Fruit fly (Drosophila melanogaster): ENCODE results near the gene Tb.

The Tb gene

DNA sequence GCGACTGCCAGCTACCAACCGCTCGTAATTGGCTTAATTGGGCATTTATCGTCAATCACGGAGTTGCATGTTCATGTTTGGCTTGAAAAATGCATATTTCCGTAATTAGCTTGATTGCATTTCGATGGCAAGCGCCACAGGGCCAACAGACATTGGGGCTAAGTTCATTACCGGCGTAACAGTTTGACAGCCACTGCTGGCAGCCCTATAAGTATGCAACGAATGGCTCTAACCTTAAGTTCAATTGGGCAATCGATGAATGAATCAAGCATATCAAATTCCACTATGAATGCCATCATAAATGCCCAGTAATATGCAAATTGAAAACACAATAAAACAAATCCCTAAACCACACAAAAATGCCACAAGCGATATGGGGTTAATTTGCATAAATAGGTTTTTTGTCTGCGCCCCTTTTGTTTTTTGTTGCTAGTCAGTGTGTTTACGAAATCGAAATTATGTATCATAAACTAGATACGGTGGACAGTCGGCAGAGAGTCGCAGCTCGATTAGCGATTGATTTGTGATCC lies 759 bp upstream of the Tb start (continued):
- no peak for TF ChIP-seq Elba2 (GFP tag; optimal IDR thresholded peaks at IDR 0.05)
- no peak for TF ChIP-seq kay (GFP tag; optimal IDR thresholded peaks at IDR 0.05)
- no peak for TF ChIP-seq esg (GFP tag; conservative IDR thresholded peaks at IDR 0.05)
- no peak for TF ChIP-seq al (GFP tag; IDR thresholded peaks at IDR 0.05)
- TF ChIP-seq Dp (GFP tag; optimal IDR thresholded peaks at IDR 0.05), result no peak
- no peak for TF ChIP-seq CG10431 (GFP tag; optimal IDR thresholded peaks at IDR 0.05)
- no peak for TF ChIP-seq CG14050 (GFP tag; IDR thresholded peaks at IDR 0.05)
- TF ChIP-seq caup (GFP tag; optimal IDR thresholded peaks at IDR 0.05; ENCODE audit: severe bottlenecking), result no peak
- no peak for TF ChIP-seq Hey (tag; optimal IDR thresholded peaks at IDR 0.05)
- TF ChIP-seq CG14014 (GFP tag; IDR thresholded peaks at IDR 0.05), result no peak
- TF ChIP-seq ttk (GFP tag; IDR thresholded peaks at IDR 0.05), result no peak
- TF ChIP-seq Bgb (GFP tag; IDR thresholded peaks at IDR 0.05; ENCODE audit: partially characterized antibody), result no peak
- no peak for TF ChIP-seq CG4282 (GFP tag; optimal IDR thresholded peaks at IDR 0.05)
- TF ChIP-seq C15 (GFP tag; IDR thresholded peaks at IDR 0.05), result no peak
- TF ChIP-seq CG6683 (GFP tag; optimal IDR thresholded peaks at IDR 0.05), result no peak
- TF ChIP-seq dysf (GFP tag; IDR thresholded peaks at IDR 0.05), result no peak
- TF ChIP-seq CG8281 (tag; optimal IDR thresholded peaks at IDR 0.05), result no peak
- no peak for TF ChIP-seq CG6689 (GFP tag; IDR thresholded peaks at IDR 0.05)
- TF ChIP-seq seq (GFP tag; IDR thresholded peaks at IDR 0.05), result no peak
- TF ChIP-seq CG30020 (tag; optimal IDR thresholded peaks at IDR 0.05), result no peak
- no peak for TF ChIP-seq en (GFP tag; optimal IDR thresholded peaks at IDR 0.05)
- no peak for TF ChIP-seq pfk (GFP tag; optimal IDR thresholded peaks at IDR 0.05)
- no peak for TF ChIP-seq Scr (GFP tag; IDR thresholded peaks at IDR 0.05; ENCODE audit: partially characterized antibody)
- TF ChIP-seq CG4730 (GFP tag; IDR thresholded peaks at IDR 0.05), result no peak
- no peak for TF ChIP-seq crol (GFP tag; IDR thresholded peaks at IDR 0.05)
- TF ChIP-seq CG15073 (GFP tag; optimal IDR thresholded peaks at IDR 0.05), result no peak
- TF ChIP-seq Hr51 (GFP tag; optimal IDR thresholded peaks at IDR 0.05), result no peak
- no peak for TF ChIP-seq Oaz (GFP tag; IDR thresholded peaks at IDR 0.05)
- no peak for TF ChIP-seq Sox102F (GFP tag; optimal IDR thresholded peaks at IDR 0.05)
- TF ChIP-seq knrl (GFP tag; IDR thresholded peaks at IDR 0.05; ENCODE audit: partially characterized antibody), result no peak
- peak; percentile 24; the same call in 1 of the 3 replicates for TF ChIP-seq row (GFP tag; IDR thresholded peaks at IDR 0.05)
- no peak for TF ChIP-seq PHDP (tag; optimal IDR thresholded peaks at IDR 0.05)
- no peak for TF ChIP-seq corto (GFP tag; optimal IDR thresholded peaks at IDR 0.05)
- no peak for TF ChIP-seq Side (GFP tag; optimal IDR thresholded peaks at IDR 0.05)
- TF ChIP-seq CG9437 (GFP tag; optimal IDR thresholded peaks at IDR 0.05), result no peak
- TF ChIP-seq lbe (GFP tag; optimal IDR thresholded peaks at IDR 0.05), result no peak
- TF ChIP-seq CG5953 (GFP tag; IDR thresholded peaks at IDR 0.05), result no peak
- peak; percentile 88; the same call in 3 of the 4 replicates for TF ChIP-seq chinmo (GFP tag; IDR thresholded peaks at IDR 0.05; ENCODE audit: partially characterized antibody)
- no peak for TF ChIP-seq Hmx (GFP tag; optimal IDR thresholded peaks at IDR 0.05)
- TF ChIP-seq Antp (GFP tag; optimal IDR thresholded peaks at IDR 0.05), result no peak
- TF ChIP-seq zen (tag; optimal IDR thresholded peaks at IDR 0.05), result no peak
- TF ChIP-seq sc (optimal IDR thresholded peaks at IDR 0.05), result no peak
- TF ChIP-seq sc (GFP tag; optimal IDR thresholded peaks at IDR 0.05), result no peak
- TF ChIP-seq Eip74EF (GFP tag; optimal IDR thresholded peaks at IDR 0.05), result no peak
- no peak for TF ChIP-seq CG3726 (GFP tag; IDR thresholded peaks at IDR 0.05)
- TF ChIP-seq CG10543 (GFP tag; optimal IDR thresholded peaks at IDR 0.05), result no peak
- no peak for TF ChIP-seq twi (tag; optimal IDR thresholded peaks at IDR 0.05)
- no peak for TF ChIP-seq CG1024 (GFP tag; IDR thresholded peaks at IDR 0.05)
- TF ChIP-seq cad (GFP tag; optimal IDR thresholded peaks at IDR 0.05), result peak; percentile 74
- TF ChIP-seq H2.0 (GFP tag; IDR thresholded peaks at IDR 0.05), result 0 out of 2 replicates have a peak, but pooled peaks have one; percentile 10
- no peak for TF ChIP-seq Nf-YA (GFP tag; IDR thresholded peaks at IDR 0.05)

Data from whole organism, embryonic.